2 fruit fly cellular contexts compared by ENCODE assay signal in the genomic region with DNA sequence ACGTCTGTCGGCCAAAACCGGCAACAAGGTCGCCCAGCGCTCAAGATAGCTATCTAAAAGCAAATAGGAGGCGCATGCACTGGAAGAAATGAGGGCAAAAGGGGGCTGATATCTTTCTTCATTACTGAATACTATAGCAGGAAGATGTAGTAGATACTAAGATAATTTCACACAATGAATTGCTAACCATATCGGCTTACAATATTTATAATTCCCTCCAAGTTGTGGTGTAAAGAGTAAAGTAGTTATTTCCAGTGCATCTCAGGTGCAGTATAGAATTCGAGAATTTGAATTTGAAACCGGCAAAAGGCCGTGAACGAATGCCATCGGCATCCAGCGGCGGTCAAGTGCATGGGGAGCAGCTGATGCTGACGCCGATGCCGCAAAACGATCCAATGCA.
TF ChIP-seq lines count a peak whose summit lies in the region.

No protein-coding gene starts in this region.

TF ChIP-seq in whole organism, embryonic, 481 proteins besides CTCF, POLR2A, EP300 and RAD21 (continued from another document):
- TF ChIP-seq CG1603 (tag; optimal IDR thresholded peaks at IDR 0.05; lab: Kevin White, UChicago) (peak; percentile 5), CG11695 (GFP tag; IDR thresholded peaks at IDR 0.05; lab: Robert Waterston, UW) (0 out of 3 replicates have a peak, but pooled peaks have one; percentile 26), zfh1 (GFP tag; IDR thresholded peaks at IDR 0.05; lab: Robert Waterston, UW) (peak; percentile 64; the same call in 2 of the 3 replicates), CG4328 (GFP tag; optimal IDR thresholded peaks at IDR 0.05; lab: Kevin White, UChicago) (no peak), CG1832 (GFP tag; optimal IDR thresholded peaks at IDR 0.05; lab: Kevin White, UChicago) (no peak), Doc2 (GFP tag; IDR thresholded peaks at IDR 0.05; lab: Robert Waterston, UW) (no peak), bab2 (GFP tag; optimal IDR thresholded peaks at IDR 0.05; lab: Kevin White, UChicago) (no peak), bigmax (GFP tag; optimal IDR thresholded peaks at IDR 0.05; lab: Kevin White, UChicago) (no peak), lov (optimal IDR thresholded peaks at IDR 0.05; lab: Kevin White, UChicago) (no peak), lov (GFP tag; IDR thresholded peaks at IDR 0.05; lab: Robert Waterston, UW) (no peak), CG3726 (GFP tag; IDR thresholded peaks at IDR 0.05; lab: Robert Waterston, UW) (0 out of 3 replicates have a peak, but pooled peaks have one; percentile 29), Sry-β (GFP tag; optimal IDR thresholded peaks at IDR 0.05; lab: Kevin White, UChicago) (no peak), h (optimal IDR thresholded peaks at IDR 0.05; lab: Kevin White, UChicago) (no peak), CG1024 (GFP tag; IDR thresholded peaks at IDR 0.05; lab: Robert Waterston, UW) (no peak), inv (GFP tag; IDR thresholded peaks at IDR 0.05; lab: Robert Waterston, UW; ENCODE audit: partially characterized antibody) (no peak), Oli (tag; optimal IDR thresholded peaks at IDR 0.05; lab: Kevin White, UChicago) (no peak), Xrp1 (GFP tag; IDR thresholded peaks at IDR 0.05; lab: Robert Waterston, UW) (peak; percentile 51), CG6791 (GFP tag; IDR thresholded peaks at IDR 0.05; lab: Robert Waterston, UW; ENCODE audit: partially characterized antibody) (no peak), bsh (GFP tag; optimal IDR thresholded peaks at IDR 0.05; lab: Kevin White, UChicago) (peak in 1 of 2 experiments; percentile 0), Poxn (GFP tag; IDR thresholded peaks at IDR 0.05; lab: Robert Waterston, UW) (no peak), fd96Cb (tag; optimal IDR thresholded peaks at IDR 0.05; lab: Kevin White, UChicago) (peak; percentile 11), dpn (GFP tag; optimal IDR thresholded peaks at IDR 0.05; lab: Kevin White, UChicago) (no peak), CG6272 (GFP tag; IDR thresholded peaks at IDR 0.05; lab: Robert Waterston, UW) (no peak), prd (optimal IDR thresholded peaks at IDR 0.05; lab: Kevin White, UChicago) (no peak), prd (GFP tag; IDR thresholded peaks at IDR 0.05; lab: Robert Waterston, UW) (peak; percentile 65; the same call in 1 of the 3 replicates), CG17612 (GFP tag; IDR thresholded peaks at IDR 0.05; lab: Robert Waterston, UW) (no peak), CG7839 (tag; optimal IDR thresholded peaks at IDR 0.05; lab: Kevin White, UChicago) (no peak), CG3838 (GFP tag; optimal IDR thresholded peaks at IDR 0.05; lab: Kevin White, UChicago) (no peak), Ptx1 (GFP tag; IDR thresholded peaks at IDR 0.05; lab: Robert Waterston, UW) (0 out of 2 replicates have a peak, but pooled peaks have one; percentile 19), CG6689 (GFP tag; IDR thresholded peaks at IDR 0.05; lab: Robert Waterston, UW) (peak; percentile 38; the same call in 1 of the 2 replicates), sug (tag; optimal IDR thresholded peaks at IDR 0.05; lab: Kevin White, UChicago) (no peak), zen (tag; optimal IDR thresholded peaks at IDR 0.05; lab: Kevin White, UChicago) (peak; percentile 45), CG13775 (GFP tag; optimal IDR thresholded peaks at IDR 0.05; lab: Kevin White, UChicago) (no peak), sens-2 (GFP tag; IDR thresholded peaks at IDR 0.05; lab: Robert Waterston, UW) (no peak), CG10979 (tag; optimal IDR thresholded peaks at IDR 0.05; lab: Kevin White, UChicago) (peak; percentile 23), sens (GFP tag; lab: Kevin White, UChicago) (peak; percentile 56), repo (GFP tag; optimal IDR thresholded peaks at IDR 0.05; lab: Kevin White, UChicago) (no peak), Drgx (GFP tag; IDR thresholded peaks at IDR 0.05; lab: Robert Waterston, UW) (peak; percentile 72), CG14710 (tag; optimal IDR thresholded peaks at IDR 0.05; lab: Kevin White, UChicago) (peak; percentile 2), MBD-R2 (GFP tag; IDR thresholded peaks at IDR 0.05; lab: Robert Waterston, UW) (no peak), CG18262 (tag; optimal IDR thresholded peaks at IDR 0.05; lab: Kevin White, UChicago) (peak; percentile 12)

TF ChIP-seq in whole organism, prepupa, 60 proteins besides CTCF, POLR2A, EP300 and RAD21 (continued from another document):
- TF ChIP-seq CG6854 (GFP tag; optimal IDR thresholded peaks at IDR 0.05; lab: Kevin White, UChicago), result no peak
- no peak for TF ChIP-seq Sox14 (GFP tag; optimal IDR thresholded peaks at IDR 0.05; lab: Kevin White, UChicago)
- TF ChIP-seq CG10631 (GFP tag; optimal IDR thresholded peaks at IDR 0.05; lab: Kevin White, UChicago), result peak; percentile 46
- TF ChIP-seq lz (GFP tag; optimal IDR thresholded peaks at IDR 0.05; lab: Kevin White, UChicago), result peak; percentile 27
- no peak for TF ChIP-seq dsx (GFP tag; optimal IDR thresholded peaks at IDR 0.05; lab: Kevin White, UChicago; ENCODE audit: poor library complexity, severe bottlenecking)
- TF ChIP-seq Gug (GFP tag; IDR thresholded peaks at IDR 0.05; lab: Robert Waterston, UW), result peak; percentile 53
- peak; percentile 19 for TF ChIP-seq spab (GFP tag; optimal IDR thresholded peaks at IDR 0.05; lab: Kevin White, UChicago)
- no peak for TF ChIP-seq fd59A (GFP tag; optimal IDR thresholded peaks at IDR 0.05; lab: Kevin White, UChicago)
- no peak for TF ChIP-seq CG16779 (tag; optimal IDR thresholded peaks at IDR 0.05; lab: Kevin White, UChicago)
- TF ChIP-seq Lpt (GFP tag; optimal IDR thresholded peaks at IDR 0.05; lab: Kevin White, UChicago), result peak; percentile 10
- no peak for TF ChIP-seq CG34406 (GFP tag; optimal IDR thresholded peaks at IDR 0.05; lab: Kevin White, UChicago)
- no peak for TF ChIP-seq CG1621 (tag; optimal IDR thresholded peaks at IDR 0.05; lab: Kevin White, UChicago)
- TF ChIP-seq CG6792 (GFP tag; optimal IDR thresholded peaks at IDR 0.05; lab: Kevin White, UChicago), result no peak
- TF ChIP-seq Hr4 (GFP tag; optimal IDR thresholded peaks at IDR 0.05; lab: Kevin White, UChicago), result no peak
- TF ChIP-seq CG10669 (GFP tag; optimal IDR thresholded peaks at IDR 0.05; lab: Kevin White, UChicago), result peak; percentile 43
- TF ChIP-seq eg (GFP tag; IDR thresholded peaks at IDR 0.05; lab: Robert Waterston, UW), result peak; percentile 81
- TF ChIP-seq pdm3 (GFP tag; optimal IDR thresholded peaks at IDR 0.05; lab: Kevin White, UChicago), result peak; percentile 7
- TF ChIP-seq vri (GFP tag; optimal IDR thresholded peaks at IDR 0.05; lab: Kevin White, UChicago), result no peak
- TF ChIP-seq dac (GFP tag; optimal IDR thresholded peaks at IDR 0.05; lab: Kevin White, UChicago), result no peak
- TF ChIP-seq achi (GFP tag; optimal IDR thresholded peaks at IDR 0.05; lab: Kevin White, UChicago), result peak; percentile 31
- TF ChIP-seq CG3032 (tag; optimal IDR thresholded peaks at IDR 0.05; lab: Kevin White, UChicago), result peak; percentile 39
- peak; percentile 67 for TF ChIP-seq svp (GFP tag; lab: Kevin White, UChicago)
- peak; percentile 69 for TF ChIP-seq CG11294 (GFP tag; IDR thresholded peaks at IDR 0.05; lab: Robert Waterston, UW)
- TF ChIP-seq CG6276 (GFP tag; optimal IDR thresholded peaks at IDR 0.05; lab: Kevin White, UChicago), result peak; percentile 11
- TF ChIP-seq CG15336 (GFP tag; IDR thresholded peaks at IDR 0.05; lab: Robert Waterston, UW), result peak; percentile 62
- TF ChIP-seq Eip78C (GFP tag; lab: Kevin White, UChicago), result peak; percentile 64
- TF ChIP-seq topi (GFP tag; optimal IDR thresholded peaks at IDR 0.05; lab: Kevin White, UChicago), result peak; percentile 24
- TF ChIP-seq CG3919 (GFP tag; optimal IDR thresholded peaks at IDR 0.05; lab: Kevin White, UChicago), result peak; percentile 48
- peak; percentile 56 for TF ChIP-seq CG32006 (GFP tag; optimal IDR thresholded peaks at IDR 0.05; lab: Kevin White, UChicago)
- no peak for TF ChIP-seq Eip93F (GFP tag; optimal IDR thresholded peaks at IDR 0.05; lab: Kevin White, UChicago)
- no peak for TF ChIP-seq CG6808 (GFP tag; optimal IDR thresholded peaks at IDR 0.05; lab: Kevin White, UChicago)
- TF ChIP-seq Eip75B (GFP tag; optimal IDR thresholded peaks at IDR 0.05; lab: Kevin White, UChicago), result peak; percentile 7
- no peak for TF ChIP-seq ss (GFP tag; optimal IDR thresholded peaks at IDR 0.05; lab: Kevin White, UChicago)
- peak; percentile 31 for TF ChIP-seq OdsH (GFP tag; optimal IDR thresholded peaks at IDR 0.05; lab: Kevin White, UChicago)
- no peak for TF ChIP-seq Ets21C (GFP tag; optimal IDR thresholded peaks at IDR 0.05; lab: Kevin White, UChicago)
- peak; percentile 54; the same call in 2 of the 3 replicates for TF ChIP-seq CG8119 (GFP tag; IDR thresholded peaks at IDR 0.05; lab: Robert Waterston, UW)
- TF ChIP-seq net (GFP tag; optimal IDR thresholded peaks at IDR 0.05; lab: Kevin White, UChicago), result no peak
TF ChIP-seq in whole organism, prepupa: peak in this region for 32.
